Fruit fly (Drosophila melanogaster) Kc167 (cell line): ENCODE results near the gene Nup358.

ENCODE experiments used
- Myc ChIP-seq: fragments of >200 bp; optimal IDR thresholded peaks from 2 replicates; lab custom pipeline; 2017; ENCODE audit warnings: missing external identifiers
- Sin3A ChIP-seq: fragments of >200 bp; optimal IDR thresholded peaks from 2 replicates; lab custom pipeline; 2018; ENCODE audit warnings: missing external identifiers
- h ChIP-seq: fragments of >200 bp; optimal IDR thresholded peaks from 3 replicates; lab custom pipeline; 2018; ENCODE audit warnings: missing external identifiers
- insv ChIP-seq: fragments of >200 bp; optimal IDR thresholded peaks from 3 replicates; lab custom pipeline; 2018; ENCODE audit warnings: missing external identifiers
- psq ChIP-seq: fragments of >200 bp; optimal IDR thresholded peaks from 2 replicates; lab custom pipeline; 2017; ENCODE audit warnings: missing external identifiers
- ttk ChIP-seq: sonication (Bioruptor generic); optimal IDR thresholded peaks from 2 replicates; lab custom pipeline; 2017; ENCODE audit warnings: missing external identifiers

Nup358 gene

dm6 chr3R:25249145-25250141 lies at the start of gene Nup358:
Gene Nup358 (plus strand): TSS chr3R:25249348.
- TF ChIP-seq insv: no peak
- no peak for TF ChIP-seq Sin3A (lab: Kevin White, UChicago)
- no peak for TF ChIP-seq psq
- TF ChIP-seq Myc (lab: Kevin White, UChicago): no peak

dm6 chr3R:25205413-25205977 lies 43.7 kb upstream of the Nup358 start:
- TF ChIP-seq ttk (lab: Kevin White, UChicago) (no peak), insv (no peak), Sin3A (lab: Kevin White, UChicago) (no peak), psq (no peak), h (lab: Kevin White, UChicago) (no peak), Myc (lab: Kevin White, UChicago) (no peak)

dm6 chr3R:25207405-25208003 lies 41.6 kb upstream of the Nup358 start:
- TF ChIP-seq Myc (lab: Kevin White, UChicago) (no peak), Sin3A (lab: Kevin White, UChicago) (no peak)

dm6 chr3R:25208042-25208766 lies 40.9 kb upstream of the Nup358 start, which contains the start of gene Cad96Ca:
Gene Cad96Ca (minus strand): TSS chr3R:25208283.
- TF ChIP-seq Myc (lab: Kevin White, UChicago) (no peak), insv (no peak), psq (no peak), Sin3A (lab: Kevin White, UChicago) (no peak), h (lab: Kevin White, UChicago) (no peak), ttk (lab: Kevin White, UChicago) (no peak)

- no peak for TF ChIP-seq Sin3A (lab: Kevin White, UChicago)
- TF ChIP-seq h (lab: Kevin White, UChicago): no peak
- no peak for TF ChIP-seq Myc (lab: Kevin White, UChicago)
- TF ChIP-seq ttk (lab: Kevin White, UChicago): no peak
- no peak for TF ChIP-seq insv
- no peak for TF ChIP-seq psq
These were observed 40.4 kb upstream of the Nup358 start for dm6 chr3R:25208767-25209075.

dm6 chr3R:25209207-25209606 lies 39.9 kb upstream of the Nup358 start:
- TF ChIP-seq ttk (lab: Kevin White, UChicago): no peak
- TF ChIP-seq Sin3A (lab: Kevin White, UChicago): no peak
- TF ChIP-seq psq: no peak
- TF ChIP-seq insv: no peak
- no peak for TF ChIP-seq Myc (lab: Kevin White, UChicago)
- TF ChIP-seq h (lab: Kevin White, UChicago): no peak

dm6 chr3R:25215123-25215522 lies 34.0 kb upstream of the Nup358 start, which contains the start of gene Saysd1:
Gene Saysd1 (minus strand): TSS chr3R:25215188.
- TF ChIP-seq ttk (lab: Kevin White, UChicago) (no peak), h (lab: Kevin White, UChicago) (no peak), psq (no peak), Myc (lab: Kevin White, UChicago) (no peak)

dm6 chr3R:25215997-25216396 lies 33.2 kb upstream of the Nup358 start, which contains the start of gene CG31106:
Gene CG31106 (plus strand): TSS chr3R:25216297.
- TF ChIP-seq Myc (lab: Kevin White, UChicago): no peak
- TF ChIP-seq psq: no peak
- no peak for TF ChIP-seq insv
- no peak for TF ChIP-seq Sin3A (lab: Kevin White, UChicago)
- no peak for TF ChIP-seq h (lab: Kevin White, UChicago)

- TF ChIP-seq h (lab: Kevin White, UChicago) (no peak), Sin3A (lab: Kevin White, UChicago) (no peak), insv (no peak)
These were observed 30.1 kb upstream of the Nup358 start, which contains the start of gene CG31103 for dm6 chr3R:25219018-25219417. Gene CG31103 (plus strand): TSS chr3R:25219318.

dm6 chr3R:25221203-25221807 lies 27.8 kb upstream of the Nup358 start, which contains the start of gene Alg9:
Gene Alg9 (plus strand): TSS chr3R:25221589.
- TF ChIP-seq Sin3A (lab: Kevin White, UChicago): no peak
- TF ChIP-seq ttk (lab: Kevin White, UChicago): no peak
- TF ChIP-seq psq: no peak
- TF ChIP-seq insv: no peak
- no peak for TF ChIP-seq Myc (lab: Kevin White, UChicago)
- no peak for TF ChIP-seq h (lab: Kevin White, UChicago)

- TF ChIP-seq Myc (lab: Kevin White, UChicago) (no peak), psq (no peak), ttk (lab: Kevin White, UChicago) (no peak), insv (no peak), Sin3A (lab: Kevin White, UChicago) (no peak), h (lab: Kevin White, UChicago) (no peak)
These were observed 23.7 kb upstream of the Nup358 start for dm6 chr3R:25225483-25225882.
